Worm (Caenorhabditis elegans): ENCODE results near the gene cln-3.3.
"Not testable (repeated sequence)": the region's sequence is repeated elsewhere in the genome, so short reads cannot be mapped to it uniquely, and the experiment has no call there.

The cln-3.3 gene

DNA sequence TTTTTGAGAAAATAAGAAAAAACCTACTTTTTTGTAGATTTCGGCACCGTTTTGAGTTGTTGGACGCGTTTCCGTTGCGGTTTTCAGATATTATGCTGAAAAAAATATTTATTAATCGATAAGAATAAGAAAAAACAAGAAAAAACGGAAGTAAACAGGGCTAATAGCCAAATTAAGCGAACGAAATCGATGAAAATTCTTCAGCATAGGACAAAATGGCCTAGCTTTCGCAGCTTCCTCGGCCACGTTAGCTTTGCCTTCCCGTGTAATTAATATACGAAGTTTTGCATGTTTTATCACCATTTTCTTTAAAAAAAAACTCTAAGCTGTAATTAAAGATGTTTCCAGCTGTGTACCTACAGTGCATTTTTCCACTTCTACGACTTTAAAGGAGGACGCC, 13.4 kb downstream of the cln-3.3 start, which contains the start of gene ZC190.10:
Gene ZC190.10 (minus strand): TSS at position 101 of the 400 bp plus-strand sequence.
- TF ChIP-seq madf-10 (tag; optimal IDR thresholded peaks at IDR 0.05); ceh-58 (GFP tag; IDR thresholded peaks at IDR 0.05); ama-1 (optimal IDR thresholded peaks at IDR 0.05); ama-1 (GFP tag; optimal IDR thresholded peaks at IDR 0.05): not testable (repeated sequence)

DNA sequence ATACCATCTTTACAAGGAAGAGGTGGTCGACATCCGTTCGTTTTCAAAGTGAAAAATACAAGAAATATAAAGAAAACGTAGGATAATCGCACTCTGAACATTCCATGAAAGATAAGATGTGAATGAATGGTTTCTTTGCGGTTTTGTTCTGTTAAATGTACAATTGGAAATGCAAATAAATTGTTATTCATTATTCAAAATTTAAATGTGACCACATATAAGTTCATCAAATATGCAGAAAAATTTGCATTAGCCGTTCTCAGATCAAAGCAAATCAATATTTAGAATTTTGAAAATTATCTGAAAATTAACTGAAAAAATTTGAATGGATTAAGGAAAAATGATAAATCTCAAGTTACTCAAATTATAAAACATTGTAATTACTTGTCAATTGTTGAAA, 29.1 kb downstream of the cln-3.3 start, which contains the start of gene ZC178.2:
Gene ZC178.2 (minus strand): TSS at position 101 of the 400 bp plus-strand sequence.
- TF ChIP-seq sptf-2 (GFP tag; optimal IDR thresholded peaks at IDR 0.05) (no peak), ztf-22 (GFP tag; optimal IDR thresholded peaks at IDR 0.05) (no peak), lin-26 (GFP tag; IDR thresholded peaks at IDR 0.05) (no peak), ceh-58 (GFP tag; IDR thresholded peaks at IDR 0.05) (no peak), hlh-12 (tag; optimal IDR thresholded peaks at IDR 0.05) (no peak), mel-28 (tag; optimal IDR thresholded peaks at IDR 0.05; ENCODE audit: borderline replicate concordance) (no peak), F37B4.10 (GFP tag; IDR thresholded peaks at IDR 0.05) (no peak), nhr-179 (tag; optimal IDR thresholded peaks at IDR 0.05) (no peak), lag-1 (GFP tag; IDR thresholded peaks at IDR 0.05) (no peak), ceh-27 (GFP tag; optimal IDR thresholded peaks at IDR 0.05) (no peak), aptf-3 (GFP tag; IDR thresholded peaks at IDR 0.05) (no peak), repo-1 (tag; optimal IDR thresholded peaks at IDR 0.05) (no peak), F57C9.4 (tag; optimal IDR thresholded peaks at IDR 0.05) (no peak), madf-10 (tag; optimal IDR thresholded peaks at IDR 0.05) (no peak), hmg-20 (GFP tag; IDR thresholded peaks at IDR 0.05) (no peak), nhr-27 (tag; optimal IDR thresholded peaks at IDR 0.05) (no peak)

DNA sequence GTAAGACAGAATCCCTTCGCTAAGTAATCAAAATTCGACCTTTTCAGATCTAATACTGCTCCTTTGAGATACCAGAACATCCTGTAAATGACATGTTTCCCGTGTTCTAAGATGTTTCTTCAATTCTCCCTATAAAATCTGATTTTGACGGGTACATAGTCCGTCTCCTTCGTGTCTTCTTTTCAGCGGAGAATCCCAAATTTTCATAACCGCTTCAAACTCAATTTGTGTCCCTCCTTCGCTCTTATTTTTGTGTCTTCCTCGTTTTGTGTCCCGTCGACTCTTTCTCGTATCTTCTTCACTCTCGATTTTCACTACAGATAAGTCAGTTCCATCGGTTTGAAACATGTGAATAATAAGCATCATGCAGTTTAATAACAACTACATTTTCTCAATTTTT, 33.3 kb downstream of the cln-3.3 start, which contains the start of gene glr-5:
Gene glr-5 (plus strand): TSS at position 321 of the 400 bp plus-strand sequence.
- TF ChIP-seq gei-17 (GFP tag; optimal IDR thresholded peaks at IDR 0.05): no peak
- no peak for TF ChIP-seq somi-1 (GFP tag; optimal IDR thresholded peaks at IDR 0.05)
- no peak for TF ChIP-seq nhr-179 (tag; optimal IDR thresholded peaks at IDR 0.05)

DNA sequence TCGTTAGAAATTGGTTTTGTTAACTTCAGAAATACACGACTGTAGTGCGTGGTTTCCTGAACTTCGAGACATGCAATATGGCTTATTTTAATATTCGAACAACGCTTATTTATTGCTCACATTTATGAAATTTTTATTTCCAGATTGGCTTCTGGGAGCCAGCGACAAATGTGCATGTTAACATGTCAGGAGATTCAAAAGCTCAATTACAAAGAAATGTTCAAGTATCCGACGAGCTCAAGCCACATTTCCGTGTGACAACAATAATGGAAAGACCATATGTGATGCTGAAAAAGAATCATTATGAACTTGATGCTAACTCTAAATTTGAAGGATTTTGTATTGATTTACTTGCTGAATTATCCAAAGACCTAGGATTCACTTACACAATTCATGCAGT, 35.5 kb downstream of the cln-3.3 start:
- no peak for TF ChIP-seq madf-3 (GFP tag; IDR thresholded peaks at IDR 0.05)

DNA sequence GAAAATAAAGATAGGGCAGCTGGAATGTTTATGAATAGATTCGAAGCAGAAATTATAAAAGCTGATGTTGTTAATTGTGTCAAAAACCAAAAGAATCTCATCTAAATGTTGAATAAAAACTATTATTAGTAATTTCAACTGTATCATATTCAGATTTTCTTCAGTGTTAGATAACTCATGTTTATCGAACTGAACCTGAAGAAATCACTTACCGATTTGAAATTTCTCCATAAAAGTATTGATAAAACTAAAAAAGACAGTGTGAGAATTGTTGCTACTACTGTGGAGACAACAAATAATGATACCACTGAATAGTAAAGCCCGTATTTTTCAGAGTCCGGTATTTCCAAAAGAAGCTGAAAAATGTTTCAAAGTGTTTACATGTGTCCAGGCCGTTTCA, 39.3 kb downstream of the cln-3.3 start, which contains the start of gene ZC196.8:
Gene ZC196.8 (minus strand): TSS at position 101 of the 400 bp plus-strand sequence.
- TF ChIP-seq ztf-6 (GFP tag; IDR thresholded peaks at IDR 0.05); ceh-27 (GFP tag; optimal IDR thresholded peaks at IDR 0.05); somi-1 (GFP tag; optimal IDR thresholded peaks at IDR 0.05): not testable (repeated sequence)

DNA sequence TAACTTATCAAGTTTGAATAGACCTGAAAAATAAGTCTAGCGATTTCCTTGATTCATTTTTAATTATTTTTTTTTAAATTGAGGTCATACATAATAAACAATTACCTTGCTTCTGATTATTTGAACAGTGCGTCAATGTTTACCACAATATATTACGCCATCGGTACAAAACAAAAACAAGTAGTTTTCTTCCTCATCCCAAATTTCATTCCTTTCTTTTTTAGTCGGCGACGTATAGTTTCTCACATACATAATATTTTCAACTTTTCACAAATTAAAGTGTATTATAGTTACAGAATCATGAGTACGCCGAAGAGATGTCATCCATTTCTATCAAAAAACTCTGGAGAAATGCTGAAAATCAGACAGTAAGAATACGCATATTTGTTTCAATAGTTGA, 43.4 kb downstream of the cln-3.3 start, which contains the start of gene droe-8:
Gene droe-8 (plus strand): TSS at position 301 of the 400 bp plus-strand sequence.
- not testable (repeated sequence) for TF ChIP-seq hmg-20 (GFP tag; IDR thresholded peaks at IDR 0.05); sdz-38 (tag; optimal IDR thresholded peaks at IDR 0.05); somi-1 (GFP tag; optimal IDR thresholded peaks at IDR 0.05)

DNA sequence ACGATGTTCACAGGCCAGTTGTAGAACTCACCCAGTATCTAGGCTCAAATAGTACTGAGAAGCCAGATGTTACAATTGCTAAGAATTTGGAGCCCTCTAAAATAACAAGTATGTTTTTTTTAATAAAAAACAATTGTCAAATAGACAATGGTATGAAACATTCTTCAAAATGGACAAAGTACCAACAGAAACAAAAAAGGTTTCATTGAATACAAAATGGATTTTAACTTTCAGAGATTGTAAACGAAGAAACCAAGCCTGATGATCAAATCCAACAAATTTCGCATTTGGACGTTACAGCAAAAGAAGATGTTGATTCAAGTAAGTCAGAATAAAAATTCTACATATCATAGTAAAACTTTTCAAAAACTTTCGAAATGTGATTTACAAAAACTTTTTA, 44.2 kb downstream of the cln-3.3 start, which contains the start of gene ZC196.9:
Gene ZC196.9 (minus strand): TSS at position 101 of the 400 bp plus-strand sequence.
- TF ChIP-seq tlf-1 (GFP tag; optimal IDR thresholded peaks at IDR 0.05) (no peak), F33H1.4 (GFP tag; IDR thresholded peaks at IDR 0.05) (no peak), somi-1 (GFP tag; optimal IDR thresholded peaks at IDR 0.05) (no peak), nhr-27 (tag; optimal IDR thresholded peaks at IDR 0.05) (no peak), unc-62 (GFP tag; optimal IDR thresholded peaks at IDR 0.05) (no peak), hlh-26 (GFP tag; conservative IDR thresholded peaks at IDR 0.05) (no peak), atf-7 (tag; optimal IDR thresholded peaks at IDR 0.05) (no peak), ztf-3 (GFP tag; optimal IDR thresholded peaks at IDR 0.05) (no peak), egrh-3 (GFP tag; IDR thresholded peaks at IDR 0.05) (no peak), lsl-1 (GFP tag; optimal IDR thresholded peaks at IDR 0.05) (no peak), nhr-80 (tag; optimal IDR thresholded peaks at IDR 0.05) (no peak), athp-1 (tag; optimal IDR thresholded peaks at IDR 0.05) (no peak), C06A6.2 (GFP tag; conservative IDR thresholded peaks at IDR 0.05) (no peak), lin-40 (tag; optimal IDR thresholded peaks at IDR 0.05) (no peak), F39B2.1 (GFP tag; IDR thresholded peaks at IDR 0.05) (no peak), hmg-1.2 (GFP tag; IDR thresholded peaks at IDR 0.05) (no peak)
